Fruit fly (Drosophila melanogaster) whole organism, embryonic: ENCODE data around the gene CG43251.

ENCODE experiments used
- Awh ChIP-seq: fragments of 200-800 bp; sonication (Bioruptor generic); IDR thresholded peaks from 2 replicates; pipeline ENCODE4, ENCODE4 v1.3.6; 2022; ENCODE audit warnings: missing biosample characterization, missing genetic modification characterization
- CG10565 ChIP-seq: fragments of 200-800 bp; sonication (Bioruptor generic); optimal IDR thresholded peaks from 3 replicates; lab custom pipeline; 2016; ENCODE audit warnings: missing biosample characterization, mild to moderate bottlenecking, missing genetic modification characterization
- CG12659 ChIP-seq: fragments of 200-800 bp; sonication (Bioruptor generic); optimal IDR thresholded peaks from 3 replicates; lab custom pipeline; 2017; ENCODE audit warnings: mild to moderate bottlenecking, missing biosample characterization, missing genetic modification reagents, missing genetic modification characterization
- CG14667 ChIP-seq: fragments of 200-800 bp; sonication (Bioruptor generic); IDR thresholded peaks from 2 replicates; pipeline ENCODE4 v1.3.6; 2022; ENCODE audit warnings: missing biosample characterization, missing genetic modification characterization
- CG15269 ChIP-seq: fragments of 200-800 bp; sonication (Bioruptor generic); optimal IDR thresholded peaks from 2 replicates; lab custom pipeline; 2018; ENCODE audit warnings: missing biosample characterization, mild to moderate bottlenecking, missing genetic modification characterization, moderate library complexity
- CG17385 ChIP-seq: fragments of 200-800 bp; sonication (Bioruptor generic); optimal IDR thresholded peaks from 3 replicates; lab custom pipeline; 2018; ENCODE audit warnings: missing biosample characterization, mild to moderate bottlenecking, missing genetic modification characterization
- CG1792 ChIP-seq: fragments of 200-800 bp; sonication (Bioruptor generic); optimal IDR thresholded peaks from 2 replicates; lab custom pipeline; 2016; ENCODE audit warnings: missing biosample characterization, missing genetic modification characterization
- CG18262 ChIP-seq: fragments of 200-800 bp; optimal IDR thresholded peaks from 3 replicates; lab custom pipeline; 2019; ENCODE audit warnings: missing biosample characterization, mild to moderate bottlenecking, missing genetic modification characterization, moderate library complexity
- CG2120 ChIP-seq: fragments of 200-800 bp; sonication (Bioruptor generic); optimal IDR thresholded peaks from 3 replicates; lab custom pipeline; 2016; ENCODE audit warnings: missing biosample characterization, missing genetic modification characterization
- CG2678 ChIP-seq: fragments of 200-800 bp; sonication (Bioruptor generic); optimal IDR thresholded peaks from 3 replicates; lab custom pipeline; 2019; ENCODE audit warnings: missing biosample characterization, mild to moderate bottlenecking, missing genetic modification characterization, moderate library complexity
- CG30403 ChIP-seq: fragments of 200-800 bp; sonication (Bioruptor generic); optimal IDR thresholded peaks from 3 replicates; lab custom pipeline; 2016; ENCODE audit warnings: missing biosample characterization, missing genetic modification characterization
- CG30431 ChIP-seq: fragments of 200-800 bp; sonication (Bioruptor generic); optimal IDR thresholded peaks from 2 replicates; lab custom pipeline; 2017; ENCODE audit warnings: missing biosample characterization, missing genetic modification characterization
- CG6654 ChIP-seq: fragments of 200-800 bp; sonication (Bioruptor generic); optimal IDR thresholded peaks from 2 replicates; lab custom pipeline; 2017; ENCODE audit warnings: missing biosample characterization, mild to moderate bottlenecking, missing genetic modification characterization
- CG7372 ChIP-seq: fragments of 200-800 bp; sonication (Bioruptor generic); IDR thresholded peaks from 2 replicates; pipeline ENCODE4 v1.3.6; 2022; ENCODE audit warnings: missing biosample characterization, missing genetic modification characterization
- CG7745 ChIP-seq: fragments of 200-800 bp; sonication (Bioruptor generic); optimal IDR thresholded peaks from 2 replicates; lab custom pipeline; 2018; ENCODE audit warnings: missing biosample characterization, mild to moderate bottlenecking, missing genetic modification characterization, moderate library complexity
- CG7987 ChIP-seq: fragments of 200-800 bp; sonication (Bioruptor generic); optimal IDR thresholded peaks from 2 replicates; lab custom pipeline; 2018; ENCODE audit warnings: missing biosample characterization, mild to moderate bottlenecking, missing genetic modification characterization, moderate library complexity
- CG8924 ChIP-seq: fragments of 200-800 bp; optimal IDR thresholded peaks from 3 replicates; lab custom pipeline; 2019; ENCODE audit warnings: missing biosample characterization, mild to moderate bottlenecking, missing genetic modification characterization, moderate library complexity
- CG9215 ChIP-seq: fragments of 200-800 bp; sonication (Bioruptor generic); IDR thresholded peaks from 2 replicates; pipeline ENCODE4 v1.3.6; 2022; ENCODE audit warnings: missing biosample characterization, missing genetic modification characterization
- CG9437 ChIP-seq: fragments of 200-800 bp; sonication (Bioruptor generic); optimal IDR thresholded peaks from 2 replicates; lab custom pipeline; 2018; ENCODE audit warnings: missing biosample characterization, mild to moderate bottlenecking, missing genetic modification characterization
- CkIIα-i1 ChIP-seq: fragments of 200-800 bp; sonication (Bioruptor generic); IDR thresholded peaks from 2 replicates; pipeline ENCODE4 v1.3.6; 2022; ENCODE audit warnings: missing biosample characterization, missing genetic modification characterization
- Dll ChIP-seq: fragments of 200-800 bp; sonication (Bioruptor generic); IDR thresholded peaks from 4 replicates; pipeline ENCODE4 v1.3.6; 2022; ENCODE audit warnings: missing biosample characterization, missing genetic modification characterization; ENCODE audit not compliant: partially characterized antibody
- Dref ChIP-seq: fragments of 200-800 bp; sonication (Bioruptor generic); IDR thresholded peaks from 2 replicates; pipeline ENCODE4 v1.3.6; 2022; ENCODE audit warnings: missing biosample characterization, missing genetic modification characterization
- E2f2 ChIP-seq: fragments of 200-800 bp; sonication (Bioruptor generic); IDR thresholded peaks from 2 replicates; pipeline ENCODE4 v1.3.6; 2022; ENCODE audit warnings: missing biosample characterization, missing genetic modification characterization
- Gug ChIP-seq: fragments of 200-800 bp; sonication (Bioruptor generic); IDR thresholded peaks from 4 replicates; pipeline ENCODE4 v1.3.6; 2022; ENCODE audit warnings: missing biosample characterization, missing genetic modification characterization
- HLHmδ ChIP-seq: fragments of 200-800 bp; sonication (Bioruptor generic); optimal IDR thresholded peaks from 2 replicates; lab custom pipeline; 2018; ENCODE audit warnings: missing biosample characterization, mild to moderate bottlenecking, missing genetic modification characterization, moderate library complexity
- Hey ChIP-seq: fragments of 200-800 bp; sonication (Bioruptor generic); optimal IDR thresholded peaks from 3 replicates; lab custom pipeline; 2018; ENCODE audit warnings: missing biosample characterization, mild to moderate bottlenecking, missing genetic modification characterization
- Hr51 ChIP-seq, 2 experiments: fragments of 200-800 bp; sonication (Bioruptor generic); optimal IDR thresholded peaks; 2 replicates in 1 of 2; 3 replicates in 1 of 2; lab custom pipeline; 2016 to 2018; ENCODE audit warnings: missing biosample characterization in 2 of 2, missing genetic modification characterization in 2 of 2, mild to moderate bottlenecking in 1 of 2, moderate library complexity in 1 of 2
- NK7.1 ChIP-seq: fragments of 200-800 bp; sonication (Bioruptor generic); optimal IDR thresholded peaks from 3 replicates; lab custom pipeline; 2016; ENCODE audit warnings: missing biosample characterization, missing genetic modification characterization
- Neu2 ChIP-seq: fragments of 200-800 bp; sonication (Bioruptor generic); optimal IDR thresholded peaks from 3 replicates; lab custom pipeline; 2016; ENCODE audit warnings: missing biosample characterization, missing genetic modification characterization, borderline replicate concordance
- Nf-YA ChIP-seq: fragments of 200-800 bp; sonication (Bioruptor generic); IDR thresholded peaks from 2 replicates; pipeline ENCODE4 v1.3.6; 2022; ENCODE audit warnings: missing biosample characterization, missing genetic modification characterization
- PHDP ChIP-seq: fragments of 200-800 bp; sonication (Bioruptor generic); optimal IDR thresholded peaks from 3 replicates; lab custom pipeline; 2018; ENCODE audit warnings: missing biosample characterization, mild to moderate bottlenecking, missing genetic modification characterization, moderate library complexity
- Rx ChIP-seq: fragments of 200-800 bp; sonication (Bioruptor generic); IDR thresholded peaks from 2 replicates; pipeline ENCODE4 v1.3.6; 2022; ENCODE audit warnings: missing biosample characterization, missing genetic modification characterization
- TFAM ChIP-seq: fragments of 200-800 bp; sonication (Bioruptor generic); optimal IDR thresholded peaks from 2 replicates; lab custom pipeline; 2017; ENCODE audit warnings: missing biosample characterization, missing genetic modification characterization, inconsistent platforms
- Tbp ChIP-seq: fragments of >200 bp; optimal IDR thresholded peaks from 2 replicates; lab custom pipeline; 2018; ENCODE audit warnings: missing biosample characterization, missing genetic modification characterization
- Xrp1 ChIP-seq: fragments of 200-800 bp; sonication (Bioruptor generic); IDR thresholded peaks from 2 replicates; pipeline ENCODE4 v1.3.6; 2022; ENCODE audit warnings: missing biosample characterization, missing genetic modification characterization
- ap ChIP-seq: fragments of 200-800 bp; sonication (Bioruptor generic); IDR thresholded peaks from 2 replicates; pipeline ENCODE4 v1.3.6; 2022; ENCODE audit warnings: missing biosample characterization, missing genetic modification characterization
- chif ChIP-seq, 2 experiments: fragments of 200-800 bp; sonication (Bioruptor generic); optimal IDR thresholded peaks; 3 replicates each; lab custom pipeline; 2016; ENCODE audit warnings: missing biosample characterization in 2 of 2, missing genetic modification characterization in 2 of 2
- fru ChIP-seq: fragments of >200 bp; optimal IDR thresholded peaks from 2 replicates; lab custom pipeline; 2017
- ftz-f1 ChIP-seq: fragments of 200-800 bp; sonication (Bioruptor generic); optimal IDR thresholded peaks from 2 replicates; lab custom pipeline; 2016; ENCODE audit warnings: missing biosample characterization, missing genetic modification characterization
- hkb ChIP-seq, 2 experiments: fragments of 200-800 bp in 1 of 2; fragments of >200 bp in 1 of 2; sonication (Bioruptor generic) in 1 of 2; IDR thresholded peaks in 1 of 2; optimal IDR thresholded peaks in 1 of 2; 2 replicates each; pipeline versions ENCODE4 v1.3.6 to Lab custom; 2017 to 2022; ENCODE audit warnings: missing biosample characterization in 1 of 2, missing genetic modification characterization in 1 of 2
- kah ChIP-seq: fragments of 200-800 bp; sonication (Bioruptor generic); optimal IDR thresholded peaks from 2 replicates; lab custom pipeline; 2018; ENCODE audit warnings: missing biosample characterization, mild to moderate bottlenecking, missing genetic modification characterization
- klu ChIP-seq: fragments of 200-800 bp; sonication (Bioruptor generic); IDR thresholded peaks from 2 replicates; pipeline ENCODE4 v1.3.6; 2022; ENCODE audit warnings: missing biosample characterization, missing genetic modification characterization
- lov ChIP-seq, 2 experiments: fragments of 200-800 bp in 1 of 2; fragments of >200 bp in 1 of 2; sonication (Bioruptor generic) in 1 of 2; IDR thresholded peaks in 1 of 2; optimal IDR thresholded peaks in 1 of 2; 2 replicates in 1 of 2; 3 replicates in 1 of 2; pipeline versions ENCODE4 v1.3.6 to Lab custom; 2017 to 2022; ENCODE audit warnings: missing biosample characterization in 1 of 2, missing genetic modification characterization in 1 of 2
- sima ChIP-seq: fragments of 200-800 bp; sonication (Bioruptor generic); optimal IDR thresholded peaks from 2 replicates; lab custom pipeline; 2016; ENCODE audit warnings: missing biosample characterization, missing genetic modification characterization
- sisA ChIP-seq: fragments of 200-800 bp; sonication (Bioruptor generic); IDR thresholded peaks from 2 replicates; pipeline ENCODE4 v1.3.6; 2022; ENCODE audit warnings: missing biosample characterization, missing genetic modification characterization
- sqz ChIP-seq: fragments of 200-800 bp; sonication (Bioruptor generic); optimal IDR thresholded peaks from 3 replicates; lab custom pipeline; 2018; ENCODE audit warnings: missing biosample characterization, mild to moderate bottlenecking, missing genetic modification characterization
- stwl ChIP-seq: fragments of 200-800 bp; sonication (Bioruptor generic); optimal IDR thresholded peaks from 3 replicates; lab custom pipeline; 2018; ENCODE audit warnings: missing biosample characterization, mild to moderate bottlenecking, missing genetic modification characterization, moderate library complexity
- sug ChIP-seq: fragments of 200-800 bp; optimal IDR thresholded peaks from 2 replicates; lab custom pipeline; 2019; ENCODE audit warnings: missing biosample characterization, mild to moderate bottlenecking, missing genetic modification characterization, moderate library complexity
- toy ChIP-seq: fragments of 200-800 bp; sonication (Bioruptor generic); IDR thresholded peaks from 2 replicates; pipeline ENCODE4 v1.3.6; 2022; ENCODE audit warnings: missing biosample characterization, missing genetic modification characterization
- unc-4 ChIP-seq: fragments of 200-800 bp; sonication (Bioruptor generic); IDR thresholded peaks from 2 replicates; pipeline ENCODE4 v1.3.6; 2022; ENCODE audit warnings: missing biosample characterization, missing genetic modification characterization; ENCODE audit not compliant: partially characterized antibody

CG43251 gene

DNA sequence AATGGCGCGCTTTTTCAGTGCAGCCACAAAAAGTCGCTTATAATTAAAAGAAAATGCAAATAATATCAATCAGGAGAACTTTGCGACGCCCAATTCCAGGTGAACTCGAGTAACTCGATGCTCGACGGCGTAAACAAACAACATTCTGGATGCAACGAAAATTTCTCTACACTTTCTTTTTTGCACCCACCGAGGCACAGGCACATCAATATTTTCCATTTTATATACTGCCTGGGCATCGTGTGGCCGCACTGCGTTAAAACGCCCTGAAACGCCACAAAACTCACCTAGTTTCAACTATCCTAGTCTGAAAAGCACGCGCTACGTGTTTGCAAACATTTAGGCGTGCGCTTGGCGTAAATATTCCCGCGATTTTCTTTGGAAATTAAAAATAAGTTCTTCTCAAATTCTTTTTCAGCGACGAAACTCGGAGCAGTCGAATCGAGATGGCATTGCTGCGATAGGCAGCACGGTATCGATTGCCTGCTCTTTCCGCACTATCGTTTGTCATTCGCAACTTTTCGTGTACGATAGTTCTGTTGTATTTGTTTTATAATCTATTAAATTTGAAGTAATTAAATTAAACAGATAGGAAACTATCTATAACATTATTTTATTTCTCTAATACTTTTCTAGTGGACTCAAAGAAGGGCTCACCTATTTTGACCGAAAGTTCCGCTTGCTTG lies 27.2 kb downstream of the CG43251 start, which contains the start of gene Pcif1 (continued):
- no peak for TF ChIP-seq hkb (optimal IDR thresholded peaks at IDR 0.05; lab: Kevin White, UChicago)
- no peak for TF ChIP-seq hkb (GFP tag; IDR thresholded peaks at IDR 0.05; lab: Robert Waterston, UW)
- TF ChIP-seq klu: no peak
- TF ChIP-seq CG18262 (tag; lab: Kevin White, UChicago): no peak
- TF ChIP-seq E2f2: peak; percentile 69
- TF ChIP-seq Gug: peak; percentile 63; the same call in 2 of the 4 replicates
- no peak for TF ChIP-seq CG7745 (tag; lab: Kevin White, UChicago)
- TF ChIP-seq TFAM (GFP tag; lab: Kevin White, UChicago): no peak
- peak; percentile 62 for TF ChIP-seq stwl (tag; lab: Kevin White, UChicago)
- TF ChIP-seq CG8924 (tag; lab: Kevin White, UChicago): peak; percentile 22
- TF ChIP-seq sisA (GFP tag; lab: Robert Waterston, UW): no peak
- peak; percentile 98 for TF ChIP-seq Dll
- TF ChIP-seq CG6654: no peak
- TF ChIP-seq CG15269 (tag; lab: Kevin White, UChicago): no peak
- no peak for TF ChIP-seq CG14667 (GFP tag; lab: Robert Waterston, UW)
- TF ChIP-seq CG2120 (GFP tag; lab: Kevin White, UChicago): peak; percentile 36
- TF ChIP-seq CG17385: no peak
- TF ChIP-seq CG7987: peak; percentile 30
- no peak for TF ChIP-seq PHDP (tag; lab: Kevin White, UChicago)
- no peak for TF ChIP-seq toy (GFP tag; lab: Robert Waterston, UW)
- no peak for TF ChIP-seq CG10565 (GFP tag; lab: Kevin White, UChicago)
- TF ChIP-seq ftz-f1: no peak
- no peak for TF ChIP-seq Rx (GFP tag; lab: Robert Waterston, UW)
- TF ChIP-seq Tbp (GFP tag; lab: Kevin White, UChicago): no peak
- TF ChIP-seq Hey (tag; lab: Kevin White, UChicago): no peak
- TF ChIP-seq lov (optimal IDR thresholded peaks at IDR 0.05; lab: Kevin White, UChicago): no peak
- no peak for TF ChIP-seq lov (GFP tag; IDR thresholded peaks at IDR 0.05; lab: Robert Waterston, UW)
- no peak for TF ChIP-seq CG30403 (GFP tag; lab: Kevin White, UChicago)
- TF ChIP-seq CG9437 (GFP tag; lab: Kevin White, UChicago): no peak
- TF ChIP-seq kah (GFP tag; lab: Kevin White, UChicago): peak; percentile 1
- TF ChIP-seq CkIIα-i1 (GFP tag; lab: Robert Waterston, UW): no peak
- peak; percentile 99 for TF ChIP-seq unc-4 (GFP tag; lab: Robert Waterston, UW)
- no peak for TF ChIP-seq CG9215
- peak; percentile 37 for TF ChIP-seq sug (tag; lab: Kevin White, UChicago)
- peak; percentile 18; the same call in 1 of the 2 replicates for TF ChIP-seq Xrp1 (GFP tag; lab: Robert Waterston, UW)
- TF ChIP-seq ap: no peak
- no peak for TF ChIP-seq Hr51 (GFP tag; optimal IDR thresholded peaks at IDR 0.05; lab: Kevin White, UChicago)
- TF ChIP-seq sima (GFP tag; lab: Kevin White, UChicago): no peak
- TF ChIP-seq CG7372: no peak
- TF ChIP-seq CG30431 (GFP tag; lab: Kevin White, UChicago): no peak
- no peak for TF ChIP-seq sqz (GFP tag; lab: Kevin White, UChicago)
- TF ChIP-seq Awh (GFP tag; lab: Robert Waterston, UW): no peak
- TF ChIP-seq CG2678: no peak
- no peak for TF ChIP-seq NK7.1
- TF ChIP-seq CG1792 (GFP tag; lab: Kevin White, UChicago): no peak
- no peak for TF ChIP-seq fru (lab: Kevin White, UChicago)
- no peak for TF ChIP-seq Nf-YA
- peak; percentile 42 for TF ChIP-seq HLHmδ (GFP tag; lab: Kevin White, UChicago)
- TF ChIP-seq Dref (GFP tag; lab: Robert Waterston, UW): peak; percentile 97
- TF ChIP-seq CG12659 (GFP tag; lab: Kevin White, UChicago): peak; percentile 61
- TF ChIP-seq Neu2 (GFP tag; lab: Kevin White, UChicago): no peak
- TF ChIP-seq chif (GFP tag; optimal IDR thresholded peaks at IDR 0.05; lab: Kevin White, UChicago): no peak
